Comparison of ENCODE assay signal across 3 worm cellular contexts in genomic region chrIV:9610923-9611322, ce11.
A peak's percentile ranks its signal among the peaks of the same experiment; 100 is the strongest.
TF ChIP-seq lines count a peak whose summit lies in the region.

No protein-coding gene starts in this region.

TF ChIP-seq in whole organism, L2 larva, 48 proteins besides CTCF, POLR2A, EP300 and RAD21:
- TF ChIP-seq aly-2 (tag; optimal IDR thresholded peaks at IDR 0.05; lab: Kevin White, UChicago) (no peak), crh-2 (tag; optimal IDR thresholded peaks at IDR 0.05; lab: Kevin White, UChicago) (peak; percentile 37), elt-1 (tag; optimal IDR thresholded peaks at IDR 0.05; lab: Kevin White, UChicago) (peak; percentile 26), ZK546.5 (tag; optimal IDR thresholded peaks at IDR 0.05; lab: Kevin White, UChicago) (no peak)
TF ChIP-seq in whole organism, L2 larva: peak in this region for 2.

TF ChIP-seq in whole organism, L3 larva, 47 proteins besides CTCF, POLR2A, EP300 and RAD21:
- TF ChIP-seq nhr-25 (tag; optimal IDR thresholded peaks at IDR 0.05; lab: Kevin White, UChicago), result peak; percentile 4
- TF ChIP-seq mml-1 (tag; optimal IDR thresholded peaks at IDR 0.05; lab: Kevin White, UChicago), result no peak
- no peak for TF ChIP-seq ceh-28 (tag; optimal IDR thresholded peaks at IDR 0.05; lab: Kevin White, UChicago)
- no peak for TF ChIP-seq egl-27 (tag; optimal IDR thresholded peaks at IDR 0.05; lab: Kevin White, UChicago)
- TF ChIP-seq daf-12 (tag; optimal IDR thresholded peaks at IDR 0.05; lab: Kevin White, UChicago), result no peak
- peak; percentile 92 for TF ChIP-seq elt-1 (tag; optimal IDR thresholded peaks at IDR 0.05; lab: Kevin White, UChicago)
- no peak for TF ChIP-seq aly-2 (tag; optimal IDR thresholded peaks at IDR 0.05; lab: Kevin White, UChicago)

TF ChIP-seq in whole organism, mixed stage, embryonic, 35 proteins besides CTCF, POLR2A, EP300 and RAD21:
- TF ChIP-seq nhr-76 (tag; optimal IDR thresholded peaks at IDR 0.05; lab: Kevin White, UChicago) (no peak), cnd-1 (tag; optimal IDR thresholded peaks at IDR 0.05; lab: Kevin White, UChicago) (no peak), elt-1 (tag; optimal IDR thresholded peaks at IDR 0.05; lab: Kevin White, UChicago; ENCODE audit: borderline replicate concordance, insufficient read depth) (peak; percentile 91)

Comparison
In these comparisons a context has a peak if more than half of its experiments do, and no peak if none do; other contexts are left out.
1. Of the 25 proteins assayed by ChIP-seq in both whole organism, L2 larva and whole organism, L3 larva: peak only in whole organism, L2 larva: none; only in whole organism, L3 larva: nhr-25; in both: elt-1; in neither: 23.